Worm (Caenorhabditis elegans) whole organism, L4/young adult: Measurements from ENCODE around the gene Y7A5A.7.

ENCODE experiments used
- W03F9.2 ChIP-seq: fragments of 150-350 bp; optimal IDR thresholded peaks from 2 replicates; lab custom pipeline; 2014; ENCODE audit warnings: missing biosample characterization, missing genetic modification characterization
- dao-5 ChIP-seq: sonication (generic microtip); optimal IDR thresholded peaks from 2 replicates; lab custom pipeline; 2016; ENCODE audit warnings: missing genotype, missing genetic modification characterization, moderate library complexity, missing compliant biosample characterization
- him-1 ChIP-seq: sonication (generic microtip); optimal IDR thresholded peaks from 2 replicates; lab custom pipeline; 2016; ENCODE audit warnings: missing genotype, missing genetic modification reagents, missing genetic modification characterization, missing compliant biosample characterization

ce11 chrX:15768532-15768931 is 35.4 kb downstream of the Y7A5A.7 start:
- no peak for TF ChIP-seq him-1 (tag; lab: Kevin White, UChicago)
- TF ChIP-seq W03F9.2 (tag; lab: Kevin White, UChicago), result no peak
- no peak for TF ChIP-seq dao-5 (tag; lab: Kevin White, UChicago)
